Fruit fly (Drosophila melanogaster): ENCODE measurements around the gene CG17129.

The CG17129 gene

DNA sequence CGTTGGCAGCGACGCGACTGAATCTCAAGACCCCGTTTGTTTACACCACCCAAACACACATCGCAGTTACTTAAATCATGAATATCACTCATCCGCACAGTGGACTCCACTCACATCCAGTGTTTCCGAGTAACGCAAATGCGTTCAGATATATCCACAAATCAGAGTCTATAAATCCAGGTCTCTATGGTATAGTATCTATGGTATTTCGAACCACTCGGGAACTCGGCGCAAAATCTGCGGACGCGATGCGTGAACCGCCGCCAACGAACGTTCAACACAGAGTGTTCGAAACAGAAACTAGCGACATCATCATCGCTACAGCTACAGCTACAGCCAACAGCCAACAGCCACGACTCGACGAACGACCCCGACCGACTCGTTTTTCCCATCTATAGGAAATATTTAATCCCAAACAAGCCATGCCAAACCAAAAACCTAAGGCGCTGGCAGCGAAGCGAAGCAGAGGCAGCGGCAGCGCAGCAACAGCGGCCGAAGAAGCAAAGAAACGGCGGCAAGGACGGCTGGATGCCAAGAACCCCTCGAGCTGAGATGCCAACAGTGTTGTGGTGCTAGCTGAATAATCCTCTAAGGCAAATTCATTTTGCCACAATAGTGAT is 18.7 kb upstream of the CG17129 start, which contains the start of gene CG13894:
Gene CG13894, minus strand, starts transcription at position 397 of the 620 bp plus-strand sequence.
- no peak for TF ChIP-seq toe (GFP tag; optimal IDR thresholded peaks at IDR 0.05)
- TF ChIP-seq kay (GFP tag; ENCODE audit: borderline replicate concordance) = peak; percentile 39
- TF ChIP-seq Clk (GFP tag; optimal IDR thresholded peaks at IDR 0.05) = no peak
- TF ChIP-seq CG14711 (tag; optimal IDR thresholded peaks at IDR 0.05) = no peak
- no peak for TF ChIP-seq CG7101 (tag; optimal IDR thresholded peaks at IDR 0.05)
- no peak for TF ChIP-seq cnc (optimal IDR thresholded peaks at IDR 0.05)
- no peak for TF ChIP-seq CG11617 (GFP tag; optimal IDR thresholded peaks at IDR 0.05)
- no peak for TF ChIP-seq CG33017 (tag; optimal IDR thresholded peaks at IDR 0.05)

DNA sequence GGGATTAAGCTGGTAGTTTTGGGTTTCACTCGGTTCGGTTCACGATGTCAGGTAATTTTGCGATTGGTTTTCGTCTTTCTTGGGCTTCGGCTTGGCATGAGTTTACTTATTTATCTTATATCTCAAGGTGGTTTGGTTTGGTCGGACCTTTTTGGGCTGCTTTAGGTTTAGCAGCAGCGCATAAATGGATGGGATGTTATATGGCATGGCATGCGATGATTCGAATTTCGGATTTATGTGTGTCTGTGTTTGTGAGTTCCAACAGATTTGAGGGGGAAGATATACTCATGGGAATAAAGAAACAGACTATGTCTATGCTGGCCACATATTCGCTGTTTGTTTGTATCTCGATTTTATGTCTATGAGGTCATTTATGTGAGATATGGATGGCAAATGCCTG is 17.6 kb upstream of the CG17129 start:
- no peak for TF ChIP-seq CG11617 (GFP tag; optimal IDR thresholded peaks at IDR 0.05)
- no peak for TF ChIP-seq ovo (GFP tag; optimal IDR thresholded peaks at IDR 0.05)
- no peak for TF ChIP-seq CG33017 (tag; optimal IDR thresholded peaks at IDR 0.05)
- no peak for TF ChIP-seq CG14711 (tag; optimal IDR thresholded peaks at IDR 0.05)
- TF ChIP-seq CG7045 (GFP tag; optimal IDR thresholded peaks at IDR 0.05) = no peak

DNA sequence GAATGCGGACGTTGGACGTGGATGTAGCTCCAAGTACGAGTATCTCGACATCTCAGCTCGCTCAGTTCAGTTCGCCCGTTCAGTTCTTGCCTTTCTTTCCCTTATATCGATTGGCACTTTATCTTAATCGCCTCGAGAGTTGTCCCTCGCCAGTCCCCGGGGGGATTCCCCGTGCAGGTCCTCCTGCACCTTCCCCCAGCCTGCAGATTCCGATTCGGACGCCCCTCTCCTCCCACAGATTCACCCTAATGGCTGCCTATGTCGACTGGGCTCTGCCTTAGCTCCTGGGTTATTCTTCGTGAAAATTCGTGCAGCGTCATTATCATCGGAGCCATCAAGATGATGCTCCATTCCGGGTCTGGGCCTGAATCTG is 16.9 kb upstream of the CG17129 start:
- TF ChIP-seq CG11617 (GFP tag; optimal IDR thresholded peaks at IDR 0.05) = no peak
- TF ChIP-seq pad (GFP tag; optimal IDR thresholded peaks at IDR 0.05) = no peak
- TF ChIP-seq CG14711 (tag; optimal IDR thresholded peaks at IDR 0.05) = no peak
- TF ChIP-seq CG7045 (GFP tag; optimal IDR thresholded peaks at IDR 0.05) = no peak
- no peak for TF ChIP-seq Crg-1 (GFP tag; optimal IDR thresholded peaks at IDR 0.05)
- no peak for TF ChIP-seq tj (GFP tag; optimal IDR thresholded peaks at IDR 0.05)
- no peak for TF ChIP-seq CG7101 (tag; optimal IDR thresholded peaks at IDR 0.05)
- TF ChIP-seq kay (GFP tag; ENCODE audit: borderline replicate concordance) = no peak
- no peak for TF ChIP-seq CG12768 (GFP tag; optimal IDR thresholded peaks at IDR 0.05)
- TF ChIP-seq Clk (GFP tag; optimal IDR thresholded peaks at IDR 0.05) = no peak
- TF ChIP-seq cic (GFP tag; optimal IDR thresholded peaks at IDR 0.05) = no peak
- no peak for TF ChIP-seq cnc (optimal IDR thresholded peaks at IDR 0.05)
- no peak for TF ChIP-seq bab1 (GFP tag; optimal IDR thresholded peaks at IDR 0.05)
- TF ChIP-seq CG33017 (tag; optimal IDR thresholded peaks at IDR 0.05) = no peak
- TF ChIP-seq Hr96 (GFP tag; optimal IDR thresholded peaks at IDR 0.05) = no peak
- TF ChIP-seq CG5204 (GFP tag; optimal IDR thresholded peaks at IDR 0.05) = no peak
- TF ChIP-seq toe (GFP tag; optimal IDR thresholded peaks at IDR 0.05) = no peak
- no peak for TF ChIP-seq ovo (GFP tag; optimal IDR thresholded peaks at IDR 0.05)

DNA sequence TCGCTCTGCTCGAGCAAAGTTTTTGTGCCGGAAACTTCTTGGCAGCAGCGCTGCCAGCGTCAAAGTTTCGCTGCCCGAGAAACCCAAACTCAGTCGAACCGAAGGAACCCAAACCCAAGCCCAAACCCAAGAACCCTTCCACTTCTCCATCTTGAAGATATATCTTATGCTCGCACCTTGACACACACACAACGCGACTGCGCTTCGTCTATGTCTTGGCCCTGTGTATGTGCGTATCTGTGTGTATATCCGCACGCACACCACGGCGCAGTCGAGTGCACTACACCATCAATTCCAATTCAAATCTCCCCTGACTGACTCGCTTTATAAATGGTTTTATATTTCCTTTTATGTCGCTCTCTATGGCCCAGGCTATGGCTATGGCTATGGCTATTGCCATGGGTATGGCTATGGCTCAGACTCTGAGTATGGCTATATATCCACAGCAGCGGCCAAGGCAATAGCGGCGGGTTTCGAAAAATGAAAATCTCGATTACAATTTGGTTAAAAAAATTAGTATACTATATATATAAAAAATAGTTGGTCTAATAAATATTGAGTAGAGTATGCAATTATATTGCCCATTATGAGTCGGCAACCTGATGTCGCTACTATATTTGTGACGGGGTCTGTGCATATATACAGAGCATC is 16.4 kb upstream of the CG17129 start:
- TF ChIP-seq Mnt (GFP tag; optimal IDR thresholded peaks at IDR 0.05) = no peak
- TF ChIP-seq CG5204 (GFP tag; optimal IDR thresholded peaks at IDR 0.05) = peak; percentile 31
- TF ChIP-seq CG14711 (tag; optimal IDR thresholded peaks at IDR 0.05) = peak; percentile 54
- TF ChIP-seq bab1 (GFP tag; optimal IDR thresholded peaks at IDR 0.05) = no peak
- no peak for TF ChIP-seq tj (GFP tag; optimal IDR thresholded peaks at IDR 0.05)
- no peak for TF ChIP-seq ovo (GFP tag; optimal IDR thresholded peaks at IDR 0.05)
- no peak for TF ChIP-seq toe (GFP tag; optimal IDR thresholded peaks at IDR 0.05)
- TF ChIP-seq CG7045 (GFP tag; optimal IDR thresholded peaks at IDR 0.05) = peak; percentile 63
- TF ChIP-seq CG12768 (GFP tag; optimal IDR thresholded peaks at IDR 0.05) = peak; percentile 51
- no peak for TF ChIP-seq Hr96 (GFP tag; optimal IDR thresholded peaks at IDR 0.05)
- no peak for TF ChIP-seq Clk (GFP tag; optimal IDR thresholded peaks at IDR 0.05)
- TF ChIP-seq pad (GFP tag; optimal IDR thresholded peaks at IDR 0.05) = peak; percentile 11
- TF ChIP-seq CG33017 (tag; optimal IDR thresholded peaks at IDR 0.05) = peak; percentile 58
- TF ChIP-seq CG11617 (GFP tag; optimal IDR thresholded peaks at IDR 0.05) = no peak
- TF ChIP-seq cic (GFP tag; optimal IDR thresholded peaks at IDR 0.05) = no peak
- TF ChIP-seq CG1620 (GFP tag; optimal IDR thresholded peaks at IDR 0.05) = no peak
- TF ChIP-seq cnc (optimal IDR thresholded peaks at IDR 0.05) = no peak
- TF ChIP-seq Crg-1 (GFP tag; optimal IDR thresholded peaks at IDR 0.05) = no peak
- peak; percentile 32 for TF ChIP-seq kay (GFP tag; ENCODE audit: borderline replicate concordance)
- peak; percentile 58 for TF ChIP-seq CG7101 (tag; optimal IDR thresholded peaks at IDR 0.05)

DNA sequence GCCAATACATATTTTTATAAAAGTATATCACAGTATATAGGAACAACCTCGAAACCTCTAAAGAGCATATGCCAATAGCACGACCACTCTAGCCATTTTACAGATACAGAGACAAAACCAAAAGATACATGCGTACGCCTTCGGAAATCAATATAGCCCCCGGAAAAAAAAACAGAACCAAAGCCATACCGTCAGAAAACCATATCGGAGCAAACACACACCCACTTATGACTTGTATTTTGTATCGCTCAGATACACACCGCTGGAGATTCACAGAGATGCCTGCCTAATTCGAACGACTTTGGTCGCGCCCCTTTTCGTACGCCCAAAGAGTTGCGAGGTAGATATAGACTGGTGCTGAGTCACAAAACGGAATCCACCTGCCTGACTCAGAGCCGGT is 15.4 kb upstream of the CG17129 start:
- TF ChIP-seq toe (GFP tag; optimal IDR thresholded peaks at IDR 0.05) = no peak
- TF ChIP-seq kay (GFP tag; ENCODE audit: borderline replicate concordance) = no peak
- TF ChIP-seq CG1620 (GFP tag; optimal IDR thresholded peaks at IDR 0.05) = no peak

DNA sequence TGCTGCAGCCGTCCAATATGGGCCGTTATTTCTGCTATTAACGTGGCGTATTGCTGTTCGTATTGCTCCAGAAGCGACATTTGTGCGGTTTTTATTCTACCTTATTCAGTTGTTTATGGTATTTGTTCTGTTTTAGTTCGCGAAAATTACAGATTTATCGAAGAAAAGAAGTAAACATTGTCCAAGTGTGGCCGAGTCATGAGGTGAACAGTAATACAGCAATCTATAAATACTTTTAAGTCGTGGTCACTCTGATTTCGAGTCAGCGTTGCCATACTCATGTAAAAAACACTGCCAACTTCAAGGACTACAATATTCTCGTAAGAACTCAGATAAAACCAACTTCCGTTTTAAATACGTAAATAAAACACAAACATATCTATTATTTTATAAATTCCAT is 12.6 kb upstream of the CG17129 start, which contains the start of gene Vti1a:
Gene Vti1a, minus strand, starts transcription at position 221 of the 400 bp plus-strand sequence.
- TF ChIP-seq CG7045 (GFP tag; optimal IDR thresholded peaks at IDR 0.05) (no peak), bab1 (GFP tag; optimal IDR thresholded peaks at IDR 0.05) (peak; percentile 36)

DNA sequence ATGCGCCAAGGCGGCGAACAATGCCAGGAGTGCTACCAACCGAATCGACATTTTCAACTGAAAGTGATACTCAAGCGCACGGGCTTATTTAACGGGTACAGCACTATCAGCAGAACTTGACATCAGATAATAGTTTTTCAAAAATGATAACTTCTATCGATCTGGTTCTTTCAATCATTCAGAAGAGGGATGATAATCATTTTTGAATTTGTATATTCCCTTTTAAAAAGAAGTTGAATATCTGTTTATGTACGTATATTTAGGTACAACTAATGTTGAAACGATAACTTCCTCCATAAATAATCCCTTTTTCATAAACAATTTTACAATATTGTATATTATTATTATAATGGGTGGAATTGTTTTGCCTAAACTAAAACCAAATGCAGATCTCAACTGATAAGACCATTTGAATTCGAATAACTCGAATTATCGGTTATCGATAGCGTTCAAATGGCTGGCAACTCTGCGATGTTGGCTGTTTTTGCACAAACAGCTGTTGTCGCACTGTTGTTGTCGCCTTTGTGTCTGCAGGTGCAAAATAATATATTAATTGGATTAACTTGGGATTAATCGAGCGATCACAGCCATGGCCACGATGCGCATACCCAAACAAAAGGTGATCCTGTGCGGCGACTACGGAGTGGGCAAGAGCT is 10.0 kb upstream of the CG17129 start, which contains the start of the genes CG32483 and RabX6:
Gene CG32483, minus strand, starts transcription at position 51 of the 656 bp plus-strand sequence.
Gene RabX6, plus strand, starts transcription at position 487 of the 656 bp plus-strand sequence.
- TF ChIP-seq CG14711 (tag; optimal IDR thresholded peaks at IDR 0.05) (peak; percentile 73), Hr96 (GFP tag; optimal IDR thresholded peaks at IDR 0.05) (no peak), bab1 (GFP tag; optimal IDR thresholded peaks at IDR 0.05) (peak; percentile 36)

Data from whole organism, adult.